Worm (Caenorhabditis elegans) whole organism, L2 larva: ENCODE data around the gene lin-14.

Source experiments
- C34F6.9 ChIP-seq: fragments of 150-350 bp; optimal IDR thresholded peaks from 2 replicates; lab custom pipeline; 2014; ENCODE audit warnings: missing biosample characterization, missing genetic modification characterization
- F13H6.1 ChIP-seq: sonication (generic microtip); optimal IDR thresholded peaks from 2 replicates; lab custom pipeline; 2016; ENCODE audit warnings: missing genetic modification characterization, missing compliant biosample characterization
- Y55F3AM.14 ChIP-seq: fragments of 200-800 bp; sonication (Bioruptor generic); optimal IDR thresholded peaks from 2 replicates; lab custom pipeline; 2018; ENCODE audit warnings: mild to moderate bottlenecking, missing genetic modification characterization, missing compliant biosample characterization
- ZK546.5 ChIP-seq: sonication (generic microtip); optimal IDR thresholded peaks from 2 replicates; lab custom pipeline; 2017; ENCODE audit warnings: missing biosample characterization, missing genetic modification characterization
- alr-1 ChIP-seq: fragments of 150-350 bp; optimal IDR thresholded peaks from 2 replicates; lab custom pipeline; 2014; ENCODE audit warnings: missing biosample characterization, missing genetic modification characterization
- aly-2 ChIP-seq: fragments of 150-350 bp; optimal IDR thresholded peaks from 2 replicates; lab custom pipeline; 2014; ENCODE audit warnings: missing biosample characterization, missing genetic modification characterization
- ama-1 ChIP-seq: fragments of 150-350 bp; optimal IDR thresholded peaks from 2 replicates; lab custom pipeline; 2018; ENCODE audit warnings: inconsistent platforms
- blmp-1 ChIP-seq: sonication (generic microtip); optimal IDR thresholded peaks from 2 replicates; lab custom pipeline; 2017; ENCODE audit warnings: missing genetic modification characterization, mild to moderate bottlenecking, missing compliant biosample characterization, antibody characterized with exemption, moderate library complexity; ENCODE audit not compliant: insufficient read depth
- crh-2 ChIP-seq: sonication (generic microtip); optimal IDR thresholded peaks from 2 replicates; lab custom pipeline; 2017; ENCODE audit warnings: missing biosample characterization, missing genetic modification characterization
- dmd-4 ChIP-seq: sonication (generic microtip); optimal IDR thresholded peaks from 2 replicates; lab custom pipeline; 2017; ENCODE audit warnings: missing biosample characterization, missing genetic modification characterization
- egl-27 ChIP-seq: sonication (generic microtip); optimal IDR thresholded peaks from 3 replicates; lab custom pipeline; 2017; ENCODE audit warnings: missing biosample characterization, missing genetic modification reagents, missing genetic modification characterization
- elt-3 ChIP-seq: sonication (generic microtip); optimal IDR thresholded peaks from 2 replicates; lab custom pipeline; 2017; ENCODE audit warnings: missing biosample characterization, missing genetic modification characterization
- fos-1 ChIP-seq: fragments of 150-350 bp; optimal IDR thresholded peaks from 2 replicates; lab custom pipeline; 2014; ENCODE audit warnings: missing biosample characterization, missing genetic modification characterization
- lin-11 ChIP-seq: fragments of 150-350 bp; sonication (generic microtip); optimal IDR thresholded peaks from 2 replicates; lab custom pipeline; 2014; ENCODE audit warnings: missing biosample characterization, missing genetic modification characterization, inconsistent platforms, mixed read lengths
- lin-13 ChIP-seq: fragments of 150-350 bp; optimal IDR thresholded peaks from 2 replicates; lab custom pipeline; 2014; ENCODE audit warnings: missing biosample characterization, missing genetic modification reagents, missing genetic modification characterization
- mab-5 ChIP-seq: fragments of 150-350 bp; optimal IDR thresholded peaks from 2 replicates; lab custom pipeline; 2014; ENCODE audit warnings: missing biosample characterization, missing genetic modification characterization
- mbf-1 ChIP-seq: sonication (generic microtip); optimal IDR thresholded peaks from 2 replicates; lab custom pipeline; 2017; ENCODE audit warnings: missing biosample characterization, missing genetic modification characterization
- nhr-10 ChIP-seq: sonication (generic microtip); optimal IDR thresholded peaks from 2 replicates; lab custom pipeline; 2017; ENCODE audit warnings: missing biosample characterization, missing genetic modification characterization
- nhr-11 ChIP-seq: fragments of 150-350 bp; optimal IDR thresholded peaks from 2 replicates; lab custom pipeline; 2014; ENCODE audit warnings: missing biosample characterization, missing genetic modification characterization
- nhr-12 ChIP-seq: fragments of 150-350 bp; optimal IDR thresholded peaks from 2 replicates; lab custom pipeline; 2014; ENCODE audit warnings: missing biosample characterization, missing genetic modification characterization
- nhr-129 ChIP-seq: fragments of 150-350 bp; optimal IDR thresholded peaks from 2 replicates; lab custom pipeline; 2014; ENCODE audit warnings: missing biosample characterization, missing genetic modification characterization
- nhr-21 ChIP-seq: fragments of 150-350 bp; optimal IDR thresholded peaks from 2 replicates; lab custom pipeline; 2014; ENCODE audit warnings: missing biosample characterization, missing genetic modification characterization
- nhr-23 ChIP-seq: fragments of 150-350 bp; optimal IDR thresholded peaks from 2 replicates; lab custom pipeline; 2014; ENCODE audit warnings: missing biosample characterization, missing genetic modification reagents, missing genetic modification characterization
- nhr-237 ChIP-seq: fragments of 150-350 bp; optimal IDR thresholded peaks from 2 replicates; lab custom pipeline; 2014; ENCODE audit warnings: missing biosample characterization, missing genetic modification characterization
- nhr-6 ChIP-seq: fragments of 150-350 bp; optimal IDR thresholded peaks from 2 replicates; lab custom pipeline; 2014; ENCODE audit warnings: missing biosample characterization, missing genetic modification characterization
- nhr-77 ChIP-seq: fragments of 150-350 bp; optimal IDR thresholded peaks from 2 replicates; lab custom pipeline; 2014; ENCODE audit warnings: missing biosample characterization, missing genetic modification characterization
- sem-4 ChIP-seq: fragments of 150-350 bp; optimal IDR thresholded peaks from 2 replicates; lab custom pipeline; 2014; ENCODE audit warnings: missing biosample characterization, missing genetic modification reagents, missing genetic modification characterization
- skn-1 ChIP-seq: sonication (generic microtip); optimal IDR thresholded peaks from 2 replicates; lab custom pipeline; 2017; ENCODE audit warnings: missing biosample characterization, missing genetic modification characterization
- sma-3 ChIP-seq: sonication (generic microtip); optimal IDR thresholded peaks from 2 replicates; lab custom pipeline; 2016; ENCODE audit warnings: missing genetic modification reagents, missing genetic modification characterization, missing compliant biosample characterization
- snpc-4 ChIP-seq: fragments of 150-350 bp; optimal IDR thresholded peaks from 2 replicates; lab custom pipeline; 2014; ENCODE audit warnings: missing biosample characterization, missing genetic modification characterization
- unc-39 ChIP-seq: fragments of 150-350 bp; optimal IDR thresholded peaks from 2 replicates; lab custom pipeline; 2014; ENCODE audit warnings: missing biosample characterization, missing genetic modification characterization
- unc-55 ChIP-seq: fragments of 150-350 bp; sonication (generic microtip); optimal IDR thresholded peaks from 3 replicates; lab custom pipeline; 2014; ENCODE audit warnings: missing biosample characterization, missing genetic modification reagents, missing genetic modification characterization
- zag-1 ChIP-seq: fragments of 150-350 bp; optimal IDR thresholded peaks from 2 replicates; lab custom pipeline; 2014; ENCODE audit warnings: missing biosample characterization, missing genetic modification characterization
- ztf-1 ChIP-seq: fragments of 200-800 bp; sonication (Bioruptor generic); conservative IDR thresholded peaks from 2 replicates; pipeline ENCODE4 v1.3.6; 2022; ENCODE audit warnings: missing genetic modification characterization, missing compliant biosample characterization
- ztf-4 ChIP-seq: fragments of 150-350 bp; optimal IDR thresholded peaks from 2 replicates; lab custom pipeline; 2014; ENCODE audit warnings: missing biosample characterization, missing genetic modification characterization

Gene lin-14

DNA sequence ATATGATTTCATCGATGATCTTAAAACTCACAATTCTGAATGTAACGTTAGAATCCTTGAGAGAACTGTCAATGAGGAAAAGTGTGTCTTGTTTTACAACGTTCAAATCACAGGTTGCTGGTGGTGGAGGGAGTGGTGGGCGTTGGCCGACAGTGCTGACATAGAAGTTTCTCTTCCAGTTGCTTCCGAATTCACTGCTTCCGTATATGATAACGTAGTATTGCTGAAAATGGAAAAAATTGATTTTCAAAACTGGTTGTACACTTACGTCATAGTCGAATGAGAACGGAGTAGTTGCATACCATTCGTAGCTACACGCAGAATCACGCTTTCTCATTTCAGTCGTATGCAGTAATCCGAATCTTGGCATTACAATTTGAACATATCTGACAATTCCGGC is 26.5 kb downstream of the lin-14 start:
- TF ChIP-seq nhr-11 (tag; lab: Kevin White, UChicago) (no peak), Y55F3AM.14 (no peak), nhr-23 (no peak), aly-2 (tag; lab: Kevin White, UChicago) (no peak), lin-13 (GFP tag; lab: Kevin White, UChicago) (no peak), zag-1 (tag; lab: Kevin White, UChicago) (no peak), sem-4 (tag; lab: Kevin White, UChicago) (no peak), F13H6.1 (tag; lab: Kevin White, UChicago) (no peak), nhr-12 (no peak), egl-27 (no peak), elt-3 (tag; lab: Kevin White, UChicago) (no peak)

DNA sequence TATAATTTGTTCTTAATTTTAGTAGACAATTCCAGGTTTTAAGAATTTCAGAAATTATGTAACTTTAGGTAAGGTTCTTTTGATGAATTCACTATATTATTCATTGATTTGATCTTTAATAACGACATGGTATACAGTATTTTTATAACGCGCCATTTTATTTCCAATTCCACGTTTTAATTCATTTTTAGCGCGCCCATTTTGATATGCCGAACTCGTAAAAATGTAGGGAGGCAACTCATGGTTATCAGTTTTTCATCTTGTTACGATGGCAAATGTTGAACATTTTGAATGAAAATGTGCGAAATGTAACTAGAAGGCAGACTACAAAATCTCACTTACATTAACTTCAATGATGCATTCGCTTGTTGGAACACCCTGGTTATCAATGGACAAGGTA is 33.5 kb downstream of the lin-14 start:
- TF ChIP-seq ztf-4 (tag; lab: Kevin White, UChicago) (no peak), nhr-10 (no peak), skn-1 (no peak), nhr-21 (tag; lab: Kevin White, UChicago) (no peak), dmd-4 (tag; lab: Kevin White, UChicago) (no peak), fos-1 (tag; lab: Kevin White, UChicago) (peak; percentile 52), nhr-12 (no peak), nhr-129 (tag; lab: Kevin White, UChicago) (no peak), F13H6.1 (tag; lab: Kevin White, UChicago) (no peak), unc-39 (tag; lab: Kevin White, UChicago) (no peak), snpc-4 (tag; lab: Kevin White, UChicago) (no peak), crh-2 (tag; lab: Kevin White, UChicago) (peak; percentile 24)

DNA sequence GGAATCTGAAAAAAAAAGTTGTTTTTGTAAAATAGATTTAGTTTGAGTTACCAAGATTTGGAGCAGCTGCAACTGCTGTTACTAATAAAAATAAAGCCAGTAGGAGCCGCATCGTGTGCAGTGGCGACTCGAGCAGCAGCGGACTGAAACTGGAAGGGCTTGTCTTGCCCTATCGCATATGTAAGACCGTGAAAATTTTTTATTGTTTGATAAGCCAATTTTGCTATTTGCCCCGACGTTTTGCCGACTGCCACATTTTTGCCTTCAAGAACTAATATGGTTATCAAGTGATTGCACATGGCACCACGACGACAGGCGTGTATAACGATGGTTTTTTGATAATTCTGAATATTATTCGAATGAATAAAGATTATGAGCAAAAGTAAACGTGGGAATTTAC is 34.4 kb downstream of the lin-14 start, which contains the start of gene T25C12.3:
T25C12.3 (minus strand) TSS at position 262 of the 400 bp plus-strand sequence.
- TF ChIP-seq fos-1 (tag; lab: Kevin White, UChicago), result peak; percentile 55
- TF ChIP-seq lin-11, result no peak

DNA sequence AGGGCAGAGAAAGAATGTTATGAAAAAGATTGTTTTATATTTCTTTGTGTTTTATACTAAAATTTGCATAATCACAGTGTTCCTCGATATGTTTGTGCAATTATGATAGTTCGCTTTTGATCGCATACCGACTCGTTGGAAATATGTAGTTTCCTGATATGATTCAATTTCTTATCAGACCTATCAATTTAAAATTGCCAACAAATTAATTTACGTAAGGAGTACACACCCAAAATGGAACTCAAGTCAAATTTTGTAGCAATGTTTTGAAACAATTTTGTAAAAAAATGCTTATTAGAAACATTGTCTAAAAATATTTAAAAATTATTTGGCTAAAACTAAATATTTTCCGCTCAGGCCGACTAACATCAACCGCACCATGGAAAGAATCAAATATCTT is 35.2 kb downstream of the lin-14 start:
- TF ChIP-seq blmp-1 (tag; lab: Kevin White, UChicago), result no peak
- peak; percentile 34 for TF ChIP-seq crh-2 (tag; lab: Kevin White, UChicago)
- TF ChIP-seq Y55F3AM.14, result no peak
- no peak for TF ChIP-seq skn-1
- no peak for TF ChIP-seq sem-4 (tag; lab: Kevin White, UChicago)
- no peak for TF ChIP-seq F13H6.1 (tag; lab: Kevin White, UChicago)
- TF ChIP-seq fos-1 (tag; lab: Kevin White, UChicago), result peak; percentile 79
- TF ChIP-seq nhr-237, result no peak
- TF ChIP-seq nhr-10, result no peak
- TF ChIP-seq nhr-21 (tag; lab: Kevin White, UChicago), result no peak
- TF ChIP-seq nhr-23, result no peak

DNA sequence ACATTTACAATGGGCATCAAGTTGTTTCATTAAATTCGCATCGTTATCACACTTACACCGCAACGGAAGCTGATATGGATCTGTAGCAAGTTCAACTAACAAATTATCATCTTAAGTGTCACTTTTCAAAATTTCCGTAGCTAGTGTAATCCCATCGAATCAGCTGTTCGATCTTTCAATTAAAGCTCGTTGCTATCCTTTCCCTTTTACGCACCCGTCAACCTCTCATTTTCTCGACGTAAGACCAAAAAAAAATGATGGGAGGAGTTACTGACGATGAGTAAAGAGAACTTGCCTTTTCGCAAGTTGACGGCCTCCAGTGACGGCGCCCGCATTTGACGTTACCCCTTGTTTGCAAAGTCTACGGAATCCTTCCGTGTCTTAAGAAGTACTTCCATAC is 36.6 kb downstream of the lin-14 start, which contains the start of gene F29G6.1:
F29G6.1 (plus strand) TSS at position 301 of the 400 bp plus-strand sequence.
- TF ChIP-seq zag-1 (tag; lab: Kevin White, UChicago) (no peak), nhr-12 (no peak), skn-1 (no peak), nhr-6 (no peak), unc-55 (GFP tag; lab: Kevin White, UChicago) (no peak), fos-1 (tag; lab: Kevin White, UChicago) (no peak), mab-5 (tag; lab: Kevin White, UChicago) (no peak), aly-2 (tag; lab: Kevin White, UChicago) (no peak), lin-13 (GFP tag; lab: Kevin White, UChicago) (no peak)

DNA sequence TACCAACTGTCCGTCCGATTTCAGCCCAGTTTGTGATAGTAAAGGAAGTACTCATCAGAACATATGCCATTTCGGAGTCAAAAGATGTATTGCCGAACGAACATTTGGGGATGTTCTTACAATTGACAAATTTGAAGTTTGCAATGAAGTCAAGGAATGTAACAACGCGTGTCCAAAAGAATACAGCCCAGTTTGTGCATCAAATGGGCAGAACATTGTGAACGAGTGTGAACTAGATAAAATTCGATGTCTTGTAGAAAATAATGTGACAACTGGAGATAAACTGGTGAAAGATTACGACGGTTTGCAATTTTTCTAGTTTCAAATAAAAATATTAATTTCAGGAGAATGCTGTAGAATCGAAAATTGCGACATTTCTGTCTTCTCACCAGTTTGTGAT is 42.5 kb downstream of the lin-14 start:
- TF ChIP-seq elt-3 (tag; lab: Kevin White, UChicago) (no peak), unc-39 (tag; lab: Kevin White, UChicago) (no peak), ama-1 (lab: Kevin White, UChicago) (no peak), alr-1 (tag; lab: Kevin White, UChicago) (no peak), ztf-4 (tag; lab: Kevin White, UChicago) (no peak), snpc-4 (tag; lab: Kevin White, UChicago) (no peak), mbf-1 (tag; lab: Kevin White, UChicago) (no peak), sma-3 (GFP tag; lab: Kevin White, UChicago) (no peak), nhr-6 (no peak), C34F6.9 (tag; lab: Kevin White, UChicago) (no peak), skn-1 (no peak), aly-2 (tag; lab: Kevin White, UChicago) (no peak), nhr-77 (tag; lab: Kevin White, UChicago) (no peak), egl-27 (no peak), blmp-1 (tag; lab: Kevin White, UChicago) (no peak), ztf-1 (GFP tag; lab: Robert Waterston, UW) (no peak), zag-1 (tag; lab: Kevin White, UChicago) (no peak), ZK546.5 (tag; lab: Kevin White, UChicago) (no peak), lin-13 (GFP tag; lab: Kevin White, UChicago) (no peak)
